Fruit fly (Drosophila melanogaster): ENCODE data around the gene CG34008.

CG34008 gene

dm6 chr3R:20555720-20556280 is 25.5 kb downstream of the CG34008 start:
- TF ChIP-seq pad (GFP tag; optimal IDR thresholded peaks at IDR 0.05), result no peak
- TF ChIP-seq cic (GFP tag; optimal IDR thresholded peaks at IDR 0.05), result no peak
- no peak for TF ChIP-seq toe (GFP tag; optimal IDR thresholded peaks at IDR 0.05)
- TF ChIP-seq CG7101 (tag; optimal IDR thresholded peaks at IDR 0.05), result no peak
- TF ChIP-seq cnc (optimal IDR thresholded peaks at IDR 0.05), result no peak
- TF ChIP-seq bab1 (GFP tag; optimal IDR thresholded peaks at IDR 0.05), result no peak
- TF ChIP-seq CG7045 (GFP tag; optimal IDR thresholded peaks at IDR 0.05), result no peak
- peak; percentile 73 for TF ChIP-seq kay (GFP tag; ENCODE audit: borderline replicate concordance)
- no peak for TF ChIP-seq CG11617 (GFP tag; optimal IDR thresholded peaks at IDR 0.05)
- no peak for TF ChIP-seq CG33017 (tag; optimal IDR thresholded peaks at IDR 0.05)
- TF ChIP-seq ovo (GFP tag; optimal IDR thresholded peaks at IDR 0.05), result no peak
- TF ChIP-seq CG1620 (GFP tag; optimal IDR thresholded peaks at IDR 0.05), result no peak
- peak; percentile 53 for TF ChIP-seq CG12768 (GFP tag; optimal IDR thresholded peaks at IDR 0.05)
- TF ChIP-seq Mnt (GFP tag; optimal IDR thresholded peaks at IDR 0.05), result no peak
- no peak for TF ChIP-seq Clk (GFP tag; optimal IDR thresholded peaks at IDR 0.05)
- TF ChIP-seq Crg-1 (GFP tag; optimal IDR thresholded peaks at IDR 0.05), result no peak
- no peak for TF ChIP-seq tj (GFP tag; optimal IDR thresholded peaks at IDR 0.05)

dm6 chr3R:20555023-20555422 is 26.3 kb downstream of the CG34008 start:
- TF ChIP-seq CG5204 (GFP tag; optimal IDR thresholded peaks at IDR 0.05), result no peak
- TF ChIP-seq ovo (GFP tag; optimal IDR thresholded peaks at IDR 0.05), result no peak
- TF ChIP-seq pad (GFP tag; optimal IDR thresholded peaks at IDR 0.05), result peak; percentile 44
- TF ChIP-seq tj (GFP tag; optimal IDR thresholded peaks at IDR 0.05), result no peak
- no peak for TF ChIP-seq cnc (optimal IDR thresholded peaks at IDR 0.05)
- TF ChIP-seq kay (GFP tag; ENCODE audit: borderline replicate concordance), result no peak
- no peak for TF ChIP-seq CG11617 (GFP tag; optimal IDR thresholded peaks at IDR 0.05)
- TF ChIP-seq CG14711 (tag; optimal IDR thresholded peaks at IDR 0.05), result peak; percentile 74
- no peak for TF ChIP-seq Mnt (GFP tag; optimal IDR thresholded peaks at IDR 0.05)
- peak; percentile 30 for TF ChIP-seq Hr96 (GFP tag; optimal IDR thresholded peaks at IDR 0.05)
- no peak for TF ChIP-seq toe (GFP tag; optimal IDR thresholded peaks at IDR 0.05)
- no peak for TF ChIP-seq Crg-1 (GFP tag; optimal IDR thresholded peaks at IDR 0.05)
- TF ChIP-seq CG33017 (tag; optimal IDR thresholded peaks at IDR 0.05), result peak; percentile 63
- peak; percentile 71 for TF ChIP-seq bab1 (GFP tag; optimal IDR thresholded peaks at IDR 0.05)
- TF ChIP-seq cic (GFP tag; optimal IDR thresholded peaks at IDR 0.05), result peak; percentile 35
- no peak for TF ChIP-seq Clk (GFP tag; optimal IDR thresholded peaks at IDR 0.05)
- TF ChIP-seq CG12768 (GFP tag; optimal IDR thresholded peaks at IDR 0.05), result no peak
- peak; percentile 52 for TF ChIP-seq CG7045 (GFP tag; optimal IDR thresholded peaks at IDR 0.05)
- TF ChIP-seq CG1620 (GFP tag; optimal IDR thresholded peaks at IDR 0.05), result no peak
- TF ChIP-seq CG7101 (tag; optimal IDR thresholded peaks at IDR 0.05), result peak; percentile 63

DNA sequence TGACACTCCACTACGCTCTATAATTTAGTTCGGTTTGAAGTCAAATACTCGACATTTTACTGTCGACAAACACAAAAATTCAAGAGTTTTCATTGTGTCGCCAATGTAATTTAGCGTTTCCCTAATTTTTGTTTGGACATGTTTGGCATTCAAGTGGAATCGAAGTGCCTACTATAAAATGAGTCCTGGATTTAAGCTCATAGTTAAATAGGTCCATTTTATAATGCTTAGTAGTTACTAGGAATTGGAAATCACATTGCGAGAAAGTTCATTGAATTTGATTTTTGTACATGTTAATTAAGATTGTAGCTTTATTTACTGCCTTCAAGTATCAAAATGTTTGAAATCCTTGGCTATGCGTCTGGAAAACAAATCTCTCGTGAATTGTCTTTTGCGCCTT is 27.0 kb downstream of the CG34008 start, which contains the start of gene att-ORFB:
att-ORFB (minus strand) TSS at position 101 of the 400 bp plus-strand sequence.
- no peak for TF ChIP-seq Mnt (GFP tag; optimal IDR thresholded peaks at IDR 0.05)
- no peak for TF ChIP-seq Hr96 (GFP tag; optimal IDR thresholded peaks at IDR 0.05)
- TF ChIP-seq CG7101 (tag; optimal IDR thresholded peaks at IDR 0.05), result no peak
- no peak for TF ChIP-seq CG7045 (GFP tag; optimal IDR thresholded peaks at IDR 0.05)
- no peak for TF ChIP-seq CG5204 (GFP tag; optimal IDR thresholded peaks at IDR 0.05)
- TF ChIP-seq CG12768 (GFP tag; optimal IDR thresholded peaks at IDR 0.05), result no peak
- TF ChIP-seq toe (GFP tag; optimal IDR thresholded peaks at IDR 0.05), result no peak
- no peak for TF ChIP-seq cic (GFP tag; optimal IDR thresholded peaks at IDR 0.05)
- no peak for TF ChIP-seq tj (GFP tag; optimal IDR thresholded peaks at IDR 0.05)
- TF ChIP-seq pad (GFP tag; optimal IDR thresholded peaks at IDR 0.05), result no peak
- no peak for TF ChIP-seq cnc (optimal IDR thresholded peaks at IDR 0.05)
- TF ChIP-seq CG14711 (tag; optimal IDR thresholded peaks at IDR 0.05), result no peak
- TF ChIP-seq kay (GFP tag; ENCODE audit: borderline replicate concordance), result no peak

dm6 chr3R:20552093-20552492 is 29.2 kb downstream of the CG34008 start, which contains the start of gene Stat92E:
Gene Stat92E (minus strand): TSS chr3R:20552311.
- no peak for TF ChIP-seq CG7045 (GFP tag; optimal IDR thresholded peaks at IDR 0.05)
- TF ChIP-seq tj (GFP tag; optimal IDR thresholded peaks at IDR 0.05), result peak; percentile 24
- peak; percentile 21 for TF ChIP-seq kay (GFP tag; ENCODE audit: borderline replicate concordance)

- TF ChIP-seq Mnt (GFP tag; optimal IDR thresholded peaks at IDR 0.05) (no peak), CG12768 (GFP tag; optimal IDR thresholded peaks at IDR 0.05) (peak; percentile 15)
Measured at dm6 chr3R:20551487-20552079, 29.7 kb downstream of the CG34008 start.

- TF ChIP-seq CG12768 (GFP tag; optimal IDR thresholded peaks at IDR 0.05) (peak; percentile 90), pad (GFP tag; optimal IDR thresholded peaks at IDR 0.05) (peak; percentile 12), toe (GFP tag; optimal IDR thresholded peaks at IDR 0.05) (no peak), Mnt (GFP tag; optimal IDR thresholded peaks at IDR 0.05) (peak; percentile 84), CG1620 (GFP tag; optimal IDR thresholded peaks at IDR 0.05) (no peak), ovo (GFP tag; optimal IDR thresholded peaks at IDR 0.05) (peak; percentile 72), CG7045 (GFP tag; optimal IDR thresholded peaks at IDR 0.05) (peak; percentile 52), kay (GFP tag; ENCODE audit: borderline replicate concordance) (peak; percentile 73), bab1 (GFP tag; optimal IDR thresholded peaks at IDR 0.05) (peak; percentile 36), Clk (GFP tag; optimal IDR thresholded peaks at IDR 0.05) (peak; percentile 23), cic (GFP tag; optimal IDR thresholded peaks at IDR 0.05) (peak; percentile 73), CG11617 (GFP tag; optimal IDR thresholded peaks at IDR 0.05) (no peak), cnc (optimal IDR thresholded peaks at IDR 0.05) (no peak), tj (GFP tag; optimal IDR thresholded peaks at IDR 0.05) (no peak), CG7101 (tag; optimal IDR thresholded peaks at IDR 0.05) (peak; percentile 75), CG14711 (tag; optimal IDR thresholded peaks at IDR 0.05) (peak; percentile 17), CG33017 (tag; optimal IDR thresholded peaks at IDR 0.05) (peak; percentile 36), Crg-1 (GFP tag; optimal IDR thresholded peaks at IDR 0.05) (peak; percentile 87), CG5204 (GFP tag; optimal IDR thresholded peaks at IDR 0.05) (no peak), Hr96 (GFP tag; optimal IDR thresholded peaks at IDR 0.05) (peak; percentile 64)
Measured at dm6 chr3R:20550632-20551486, 30.5 kb downstream of the CG34008 start.

Measured in whole organism, adult.